Worm (Caenorhabditis elegans) whole organism, late embryonic: ENCODE data around the gene ZC487.1.

Source experiments
- ceh-2 ChIP-seq: sonication (generic microtip); optimal IDR thresholded peaks from 2 replicates; lab custom pipeline; 2016; ENCODE audit warnings: missing genotype, missing genetic modification characterization, missing compliant biosample characterization
- ceh-9 ChIP-seq: sonication (generic microtip); optimal IDR thresholded peaks from 2 replicates; lab custom pipeline; 2016; ENCODE audit warnings: mild to moderate bottlenecking, missing genetic modification characterization, inconsistent platforms, missing compliant biosample characterization
- elt-2 ChIP-seq: sonication (generic microtip); optimal IDR thresholded peaks from 2 replicates; lab custom pipeline; 2016; ENCODE audit warnings: missing genetic modification reagents, missing genetic modification characterization, missing compliant biosample characterization
- elt-4 ChIP-seq: sonication (generic microtip); optimal IDR thresholded peaks from 2 replicates; lab custom pipeline; 2016; ENCODE audit warnings: missing genetic modification characterization, missing compliant biosample characterization
- hlh-13 ChIP-seq: fragments of 200-800 bp; sonication (Bioruptor generic); optimal IDR thresholded peaks from 2 replicates; lab custom pipeline; 2018; ENCODE audit warnings: mild to moderate bottlenecking, missing genetic modification characterization, missing compliant biosample characterization
- lim-6 ChIP-seq: sonication (generic microtip); optimal IDR thresholded peaks from 2 replicates; lab custom pipeline; 2016; ENCODE audit warnings: missing genetic modification characterization, missing compliant biosample characterization
- mec-3 ChIP-seq: sonication (generic microtip); optimal IDR thresholded peaks from 2 replicates; lab custom pipeline; 2016; ENCODE audit warnings: borderline replicate concordance, missing genetic modification characterization, missing compliant biosample characterization
- nfya-1 ChIP-seq: sonication (generic microtip); optimal IDR thresholded peaks from 2 replicates; lab custom pipeline; 2017; ENCODE audit warnings: missing genetic modification characterization, mild to moderate bottlenecking, missing compliant biosample characterization, antibody characterized with exemption, moderate library complexity
- pag-3 ChIP-seq: sonication (generic microtip); optimal IDR thresholded peaks from 2 replicates; lab custom pipeline; 2016; ENCODE audit warnings: missing compliant biosample characterization, missing genetic modification characterization, borderline replicate concordance
- pqm-1 ChIP-seq: sonication (generic microtip); optimal IDR thresholded peaks from 2 replicates; lab custom pipeline; 2016; ENCODE audit warnings: missing genetic modification characterization, missing compliant biosample characterization
- pros-1 ChIP-seq: fragments of 150-350 bp; optimal IDR thresholded peaks from 2 replicates; lab custom pipeline; 2014; ENCODE audit warnings: missing biosample characterization, missing genetic modification reagents, missing genetic modification characterization

ce11 chrV:6685963-6686362, 41.4 kb upstream of the ZC487.1 start:
- TF ChIP-seq ceh-9 (tag; lab: Kevin White, UChicago) (no peak), ceh-2 (tag; lab: Kevin White, UChicago) (no peak), hlh-13 (GFP tag; lab: Kevin White, UChicago) (no peak), nfya-1 (tag; lab: Kevin White, UChicago) (no peak), pros-1 (tag; lab: Kevin White, UChicago) (no peak), elt-2 (no peak), elt-4 (no peak), lim-6 (tag; lab: Kevin White, UChicago) (no peak), pqm-1 (no peak), pag-3 (tag; lab: Kevin White, UChicago) (no peak), mec-3 (tag; lab: Kevin White, UChicago) (no peak)
